Worm (Caenorhabditis elegans) whole organism, L1 larva: ENCODE data around the gene ceh-32.

ENCODE experiments used
- dpl-1 ChIP-seq, 3 experiments: fragments of 150-350 bp in 2 of 3; sonication (generic microtip) in 1 of 3; optimal IDR thresholded peaks; 2 replicates each; lab custom pipeline; 2014 to 2017; ENCODE audit warnings: missing biosample characterization in 3 of 3, missing genetic modification characterization in 3 of 3, missing genetic modification reagents in 3 of 3
- egl-27 ChIP-seq, 2 experiments: fragments of 150-350 bp in 1 of 2; sonication (generic microtip); optimal IDR thresholded peaks; 3 replicates each; lab custom pipeline; 2017 to 2018; ENCODE audit warnings: missing biosample characterization in 2 of 2, missing genetic modification characterization in 2 of 2, missing genetic modification reagents in 2 of 2
- hlh-4 ChIP-seq: sonication (generic microtip); optimal IDR thresholded peaks from 2 replicates; lab custom pipeline; 2016; ENCODE audit warnings: mild to moderate bottlenecking, missing genetic modification characterization, missing compliant biosample characterization
- lin-13 ChIP-seq: fragments of 150-350 bp; optimal IDR thresholded peaks from 2 replicates; lab custom pipeline; 2014; ENCODE audit warnings: missing biosample characterization, missing genetic modification reagents, missing genetic modification characterization
- lin-15B ChIP-seq: fragments of 150-350 bp; sonication (generic microtip); optimal IDR thresholded peaks from 3 replicates; lab custom pipeline; 2014; ENCODE audit warnings: missing biosample characterization, missing genetic modification characterization
- pag-3 ChIP-seq: sonication (generic microtip); optimal IDR thresholded peaks from 2 replicates; lab custom pipeline; 2017; ENCODE audit warnings: missing genetic modification characterization, mild to moderate bottlenecking, missing compliant biosample characterization, antibody characterized with exemption, borderline replicate concordance; ENCODE audit not compliant: insufficient read depth
- snpc-4 ChIP-seq: fragments of 150-350 bp; optimal IDR thresholded peaks from 2 replicates; lab custom pipeline; 2014; ENCODE audit warnings: missing biosample characterization, missing genetic modification characterization
- unc-62 ChIP-seq: fragments of 150-350 bp; optimal IDR thresholded peaks from 2 replicates; lab custom pipeline; 2014; ENCODE audit warnings: missing biosample characterization, missing genetic modification reagents, missing genetic modification characterization
- unc-86 ChIP-seq: sonication (generic microtip); optimal IDR thresholded peaks from 2 replicates; lab custom pipeline; 2016; ENCODE audit warnings: missing genetic modification characterization, missing compliant biosample characterization
- ztf-11 ChIP-seq, 2 experiments: sonication (generic microtip); optimal IDR thresholded peaks; 2 replicates each; lab custom pipeline; 2016 to 2017; ENCODE audit warnings: missing genetic modification characterization in 2 of 2, missing biosample characterization in 1 of 2, missing compliant biosample characterization in 1 of 2

ce11 chrV:11667176-11667575 lies 38.0 kb downstream of the ceh-32 start, which contains the start of gene F46F3.3:
- TF ChIP-seq pag-3 (tag; lab: Kevin White, UChicago) (no peak), lin-13 (no peak), egl-27 (tag; optimal IDR thresholded peaks at IDR 0.05; lab: Kevin White, UChicago) (no peak), ztf-11 (tag; optimal IDR thresholded peaks at IDR 0.05; lab: Kevin White, UChicago) (no peak), snpc-4 (tag; lab: Kevin White, UChicago) (no peak), dpl-1 (GFP tag; optimal IDR thresholded peaks at IDR 0.05; lab: Kevin White, UChicago) (no peak), hlh-4 (tag; lab: Kevin White, UChicago) (no peak), lin-15B (no peak), unc-86 (tag; lab: Kevin White, UChicago) (no peak), unc-62 (GFP tag; lab: Kevin White, UChicago) (no peak)
